Fruit fly (Drosophila melanogaster) whole organism, embryonic: ENCODE data around the gene CG43251.
A peak's percentile ranks its signal among the peaks of the same experiment; 100 is the strongest.

Experiments
- Awh ChIP-seq: fragments of 200-800 bp; sonication (Bioruptor generic); IDR thresholded peaks from 2 replicates; pipeline ENCODE4, ENCODE4 v1.3.6; 2022; ENCODE audit warnings: missing biosample characterization, missing genetic modification characterization
- Bdp1 ChIP-seq: fragments of 200-800 bp; sonication (Bioruptor generic); optimal IDR thresholded peaks from 3 replicates; lab custom pipeline; 2016; ENCODE audit warnings: missing biosample characterization, missing genetic modification characterization
- Blimp-1 ChIP-seq: fragments of 200-800 bp; sonication (Bioruptor generic); optimal IDR thresholded peaks from 3 replicates; lab custom pipeline; 2018; ENCODE audit warnings: missing biosample characterization, missing genetic modification characterization, mild to moderate bottlenecking, moderate library complexity, missing genetic modification reagents
- CG10209 ChIP-seq: fragments of 200-800 bp; sonication (Bioruptor generic); optimal IDR thresholded peaks from 3 replicates; lab custom pipeline; 2017; ENCODE audit warnings: missing biosample characterization, mild to moderate bottlenecking, missing genetic modification characterization, missing genetic modification reagents
- CG10366 ChIP-seq: fragments of 200-800 bp; sonication (Bioruptor generic); IDR thresholded peaks from 2 replicates; pipeline ENCODE4 v1.3.6; 2022; ENCODE audit warnings: missing biosample characterization, missing genetic modification characterization
- CG11247 ChIP-seq: fragments of 200-800 bp; sonication (Bioruptor generic); IDR thresholded peaks from 2 replicates; pipeline ENCODE4 v1.3.6; 2022; ENCODE audit warnings: missing biosample characterization, missing genetic modification characterization
- CG11504 ChIP-seq: fragments of 200-800 bp; sonication (Bioruptor generic); optimal IDR thresholded peaks from 3 replicates; lab custom pipeline; 2019; ENCODE audit warnings: missing biosample characterization, mild to moderate bottlenecking, missing genetic modification characterization, moderate library complexity
- CG11723 ChIP-seq: fragments of 200-800 bp; sonication (Bioruptor generic); optimal IDR thresholded peaks from 2 replicates; lab custom pipeline; 2017; ENCODE audit warnings: missing biosample characterization, mild to moderate bottlenecking, missing genetic modification characterization
- CG12219 ChIP-seq: fragments of 200-800 bp; sonication (Bioruptor generic); optimal IDR thresholded peaks from 3 replicates; lab custom pipeline; 2018; ENCODE audit warnings: missing biosample characterization, mild to moderate bottlenecking, missing genetic modification characterization
- CG14710 ChIP-seq: fragments of 200-800 bp; sonication (Bioruptor generic); optimal IDR thresholded peaks from 3 replicates; lab custom pipeline; 2019; ENCODE audit warnings: missing biosample characterization, mild to moderate bottlenecking, missing genetic modification characterization, moderate library complexity
- CG15011 ChIP-seq: fragments of 200-800 bp; sonication (Bioruptor generic); optimal IDR thresholded peaks from 3 replicates; lab custom pipeline; 2018; ENCODE audit warnings: missing biosample characterization, mild to moderate bottlenecking, missing genetic modification characterization
- CG1602 ChIP-seq: fragments of 200-800 bp; sonication (Bioruptor generic); optimal IDR thresholded peaks from 3 replicates; lab custom pipeline; 2016; ENCODE audit warnings: missing biosample characterization, missing genetic modification characterization
- CG1647 ChIP-seq: fragments of 200-800 bp; sonication (Bioruptor generic); optimal IDR thresholded peaks from 3 replicates; lab custom pipeline; 2016; ENCODE audit warnings: missing biosample characterization, missing genetic modification characterization
- CG17359 ChIP-seq: fragments of 200-800 bp; sonication (Bioruptor generic); optimal IDR thresholded peaks from 3 replicates; lab custom pipeline; 2018; ENCODE audit warnings: missing biosample characterization, mild to moderate bottlenecking, missing genetic modification characterization, moderate library complexity
- CG17829 ChIP-seq: fragments of 200-800 bp; optimal IDR thresholded peaks from 2 replicates; lab custom pipeline; 2019; ENCODE audit warnings: missing biosample characterization, mild to moderate bottlenecking, missing genetic modification characterization, moderate library complexity
- CG2712 ChIP-seq: fragments of 200-800 bp; optimal IDR thresholded peaks from 3 replicates; lab custom pipeline; 2019; ENCODE audit warnings: missing biosample characterization, mild to moderate bottlenecking, missing genetic modification characterization, moderate library complexity
- CG31224 ChIP-seq: fragments of 200-800 bp; sonication (Bioruptor generic); IDR thresholded peaks from 2 replicates; pipeline ENCODE4 v1.3.6; 2022; ENCODE audit warnings: missing biosample characterization, missing genetic modification characterization
- CG3163 ChIP-seq: fragments of 200-800 bp; sonication (Bioruptor generic); optimal IDR thresholded peaks from 3 replicates; lab custom pipeline; 2016; ENCODE audit warnings: missing biosample characterization, missing genetic modification characterization
- CG3281 ChIP-seq: fragments of 200-800 bp; sonication (Bioruptor generic); optimal IDR thresholded peaks from 3 replicates; lab custom pipeline; 2017; ENCODE audit warnings: missing biosample characterization, mild to moderate bottlenecking, missing genetic modification characterization
- CG3726 ChIP-seq: fragments of 200-800 bp; sonication (Bioruptor generic); IDR thresholded peaks from 3 replicates; pipeline ENCODE4, ENCODE4 v1.3.6; 2022; ENCODE audit warnings: missing biosample characterization, missing genetic modification characterization
- CG7839 ChIP-seq: fragments of 200-800 bp; sonication (Bioruptor generic); optimal IDR thresholded peaks from 3 replicates; lab custom pipeline; 2018; ENCODE audit warnings: missing biosample characterization, mild to moderate bottlenecking, missing genetic modification characterization, moderate library complexity
- CG8089 ChIP-seq: fragments of 200-800 bp; sonication (Bioruptor generic); optimal IDR thresholded peaks from 3 replicates; lab custom pipeline; 2016; ENCODE audit warnings: missing biosample characterization, missing genetic modification characterization
- CG9817 ChIP-seq: fragments of 200-800 bp; sonication (Bioruptor generic); optimal IDR thresholded peaks from 2 replicates; lab custom pipeline; 2018; ENCODE audit warnings: missing biosample characterization, mild to moderate bottlenecking, missing genetic modification characterization, moderate library complexity
- CHES-1-like ChIP-seq: fragments of 200-800 bp; sonication (Bioruptor generic); optimal IDR thresholded peaks from 2 replicates; lab custom pipeline; 2016; ENCODE audit warnings: missing biosample characterization, missing genetic modification characterization
- Chrac-16 ChIP-seq: fragments of 200-800 bp; sonication (Bioruptor generic); optimal IDR thresholded peaks from 3 replicates; lab custom pipeline; 2016; ENCODE audit warnings: missing biosample characterization, missing genetic modification characterization
- CkIIα-i1 ChIP-seq: fragments of 200-800 bp; sonication (Bioruptor generic); IDR thresholded peaks from 2 replicates; pipeline ENCODE4 v1.3.6; 2022; ENCODE audit warnings: missing biosample characterization, missing genetic modification characterization
- Dip2 ChIP-seq: fragments of 200-800 bp; sonication (Bioruptor generic); IDR thresholded peaks from 2 replicates; pipeline ENCODE4 v1.3.6; 2022; ENCODE audit warnings: missing biosample characterization, missing genetic modification characterization
- Ets65A ChIP-seq: fragments of 200-800 bp; sonication (Bioruptor generic); peaks from one replicate; lab custom pipeline; 2016; ENCODE audit warnings: missing biosample characterization, missing genetic modification characterization
- Mes4 ChIP-seq: fragments of 200-800 bp; sonication (Bioruptor generic); optimal IDR thresholded peaks from 2 replicates; lab custom pipeline; 2016; ENCODE audit warnings: missing biosample characterization, missing genetic modification characterization
- Nf-YA ChIP-seq: fragments of 200-800 bp; sonication (Bioruptor generic); IDR thresholded peaks from 2 replicates; pipeline ENCODE4 v1.3.6; 2022; ENCODE audit warnings: missing biosample characterization, missing genetic modification characterization
- Oaz ChIP-seq: fragments of 200-800 bp; sonication (Bioruptor generic); IDR thresholded peaks from 2 replicates; pipeline ENCODE4 v1.3.6; 2022; ENCODE audit warnings: missing biosample characterization, missing genetic modification characterization
- Side ChIP-seq: fragments of 200-800 bp; sonication (Bioruptor generic); optimal IDR thresholded peaks from 2 replicates; lab custom pipeline; 2016; ENCODE audit warnings: missing biosample characterization, missing genetic modification characterization
- Spps ChIP-seq: fragments of 200-800 bp; sonication (Bioruptor generic); optimal IDR thresholded peaks from 2 replicates; lab custom pipeline; 2018; ENCODE audit warnings: missing biosample characterization, mild to moderate bottlenecking, missing genetic modification characterization
- Sry-δ ChIP-seq: fragments of 200-800 bp; sonication (Bioruptor generic); optimal IDR thresholded peaks from 2 replicates; lab custom pipeline; 2016; ENCODE audit warnings: missing biosample characterization, missing genetic modification characterization
- Ssrp ChIP-seq: fragments of 200-800 bp; sonication (Bioruptor generic); optimal IDR thresholded peaks from 2 replicates; lab custom pipeline; 2018; ENCODE audit warnings: missing biosample characterization, mild to moderate bottlenecking, missing genetic modification characterization, moderate library complexity
- Xbp1 ChIP-seq: fragments of 200-800 bp; sonication (Bioruptor generic); optimal IDR thresholded peaks from 3 replicates; lab custom pipeline; 2016; ENCODE audit warnings: missing biosample characterization, mild to moderate bottlenecking, missing genetic modification characterization
- abd-A ChIP-seq: fragments of 200-800 bp; sonication (Bioruptor generic); optimal IDR thresholded peaks from 3 replicates; lab custom pipeline; 2019; ENCODE audit warnings: missing biosample characterization, mild to moderate bottlenecking, missing genetic modification characterization, moderate library complexity
- ac ChIP-seq: fragments of 200-800 bp; sonication (Bioruptor generic); optimal IDR thresholded peaks from 3 replicates; lab custom pipeline; 2017; ENCODE audit warnings: missing biosample characterization, mild to moderate bottlenecking, missing genetic modification characterization
- bcd ChIP-seq: fragments of 200-800 bp; sonication (Bioruptor generic); optimal IDR thresholded peaks from 2 replicates; lab custom pipeline; 2017; ENCODE audit warnings: missing biosample characterization, mild to moderate bottlenecking, missing genetic modification characterization
- croc ChIP-seq: fragments of 200-800 bp; sonication (Bioruptor generic); conservative IDR thresholded peaks from 3 replicates; pipeline ENCODE4 v1.3.6; 2022; ENCODE audit warnings: missing biosample characterization, missing genetic modification characterization
- dm ChIP-seq: fragments of 200-800 bp; sonication (Bioruptor generic); optimal IDR thresholded peaks from 3 replicates; lab custom pipeline; 2016; ENCODE audit warnings: missing biosample characterization, missing genetic modification characterization
- grau ChIP-seq: fragments of 200-800 bp; optimal IDR thresholded peaks from 3 replicates; lab custom pipeline; 2019; ENCODE audit warnings: missing biosample characterization, mild to moderate bottlenecking, missing genetic modification characterization, moderate library complexity
- gsb-n ChIP-seq: fragments of 200-800 bp; sonication (Bioruptor generic); optimal IDR thresholded peaks from 3 replicates; lab custom pipeline; 2018; ENCODE audit warnings: missing biosample characterization, mild to moderate bottlenecking, missing genetic modification characterization
- jigr1 ChIP-seq: fragments of 200-800 bp; sonication (Bioruptor generic); IDR thresholded peaks from 3 replicates; pipeline ENCODE4 v1.3.6; 2022; ENCODE audit warnings: missing biosample characterization, missing genetic modification characterization
- lilli ChIP-seq: fragments of 200-800 bp; sonication (Bioruptor generic); optimal IDR thresholded peaks from 3 replicates; lab custom pipeline; 2016; ENCODE audit warnings: missing biosample characterization, missing genetic modification characterization
- prd ChIP-seq, 3 experiments: fragments of >200 bp in 2 of 3; fragments of 200-800 bp in 1 of 3; sonication (Bioruptor generic) in 1 of 3; optimal IDR thresholded peaks in 2 of 3; IDR thresholded peaks in 1 of 3; 2 replicates in 2 of 3; 3 replicates in 1 of 3; pipeline versions ENCODE4 v1.3.6 to Lab custom; 2017 to 2022; ENCODE audit warnings: missing biosample characterization in 1 of 3, missing genetic modification characterization in 1 of 3
- pum ChIP-seq: fragments of 200-800 bp; sonication (Bioruptor generic); optimal IDR thresholded peaks from 2 replicates; lab custom pipeline; 2016; ENCODE audit warnings: missing biosample characterization, missing genetic modification characterization
- ro ChIP-seq: fragments of 200-800 bp; sonication (Bioruptor generic); IDR thresholded peaks from 2 replicates; pipeline ENCODE4 v1.3.6; 2022; ENCODE audit warnings: missing biosample characterization, missing genetic modification characterization
- sob ChIP-seq: fragments of 200-800 bp; sonication (Bioruptor generic); IDR thresholded peaks from 2 replicates; pipeline ENCODE4 v1.3.6; 2022; ENCODE audit warnings: missing biosample characterization, missing genetic modification characterization
- tin ChIP-seq: fragments of 200-800 bp; sonication (Bioruptor generic); optimal IDR thresholded peaks from 3 replicates; lab custom pipeline; 2016; ENCODE audit warnings: missing biosample characterization, missing genetic modification characterization
- unc-4 ChIP-seq: fragments of 200-800 bp; sonication (Bioruptor generic); IDR thresholded peaks from 2 replicates; pipeline ENCODE4 v1.3.6; 2022; ENCODE audit warnings: missing biosample characterization, missing genetic modification characterization; ENCODE audit not compliant: partially characterized antibody

The CG43251 gene

dm6 chr3L:20711397-20711796 lies 47.3 kb upstream of the CG43251 start (continued):
- TF ChIP-seq CG7839 (tag; lab: Kevin White, UChicago), result peak; percentile 67
- TF ChIP-seq tin, result peak; percentile 54
- peak; percentile 24 for TF ChIP-seq Bdp1 (GFP tag; lab: Kevin White, UChicago)
- TF ChIP-seq CG11247, result peak; percentile 77
- peak; percentile 18 for TF ChIP-seq Sry-δ (GFP tag; lab: Kevin White, UChicago)
- TF ChIP-seq CHES-1-like (GFP tag; lab: Kevin White, UChicago), result peak; percentile 24
- peak; percentile 30 for TF ChIP-seq pum (GFP tag; lab: Kevin White, UChicago)
- TF ChIP-seq Awh (GFP tag; lab: Robert Waterston, UW), result no peak
- peak; percentile 44 for TF ChIP-seq dm (GFP tag; lab: Kevin White, UChicago)
- peak; percentile 57 for TF ChIP-seq CG10366 (GFP tag; lab: Robert Waterston, UW)
- TF ChIP-seq Dip2 (GFP tag; lab: Robert Waterston, UW), result no peak
- peak; percentile 28 for TF ChIP-seq Ssrp
- peak; percentile 38 for TF ChIP-seq CG11723 (GFP tag; lab: Kevin White, UChicago)
- peak; percentile 64 for TF ChIP-seq CG17829 (tag; lab: Kevin White, UChicago)
- no peak for TF ChIP-seq jigr1 (GFP tag; lab: Robert Waterston, UW)
- TF ChIP-seq CkIIα-i1 (GFP tag; lab: Robert Waterston, UW), result no peak
- peak; percentile 63 for TF ChIP-seq Mes4 (GFP tag; lab: Kevin White, UChicago)
- no peak for TF ChIP-seq CG3726 (GFP tag; lab: Robert Waterston, UW)
- TF ChIP-seq CG12219, result peak; percentile 53
- peak; percentile 58 for TF ChIP-seq CG3281 (GFP tag; lab: Kevin White, UChicago)
- TF ChIP-seq Spps (tag; lab: Kevin White, UChicago), result peak; percentile 2
- TF ChIP-seq Nf-YA (GFP tag; lab: Robert Waterston, UW), result no peak
- peak; percentile 68 for TF ChIP-seq CG14710 (tag; lab: Kevin White, UChicago)
- TF ChIP-seq gsb-n (tag; lab: Kevin White, UChicago), result peak; percentile 53
- peak; percentile 50; the same call in 1 of the 2 replicates for TF ChIP-seq Oaz (GFP tag; lab: Robert Waterston, UW)
- TF ChIP-seq Blimp-1, result peak; percentile 49
- peak; percentile 16 for TF ChIP-seq CG3163 (GFP tag; lab: Kevin White, UChicago)
- TF ChIP-seq Xbp1 (GFP tag; lab: Kevin White, UChicago), result peak; percentile 82
- peak; percentile 84 for TF ChIP-seq sob (GFP tag; lab: Robert Waterston, UW)
- TF ChIP-seq prd (optimal IDR thresholded peaks at IDR 0.05; lab: Kevin White, UChicago), result no peak
- TF ChIP-seq prd (GFP tag; IDR thresholded peaks at IDR 0.05; lab: Robert Waterston, UW), result peak; percentile 42; the same call in 2 of the 3 replicates
- peak; percentile 52 for TF ChIP-seq lilli (GFP tag; lab: Kevin White, UChicago)
- TF ChIP-seq abd-A (tag; lab: Kevin White, UChicago), result no peak
- TF ChIP-seq Side (GFP tag; lab: Kevin White, UChicago), result peak; percentile 44
- TF ChIP-seq croc (GFP tag; lab: Robert Waterston, UW), result peak; percentile 36; the same call in 1 of the 3 replicates
- no peak for TF ChIP-seq ro (GFP tag; lab: Robert Waterston, UW)
- 0 out of 2 replicates have a peak, but pooled peaks have one; percentile 24 for TF ChIP-seq CG31224 (GFP tag; lab: Robert Waterston, UW)
- peak; percentile 57 for TF ChIP-seq CG10209 (GFP tag; lab: Kevin White, UChicago)
- TF ChIP-seq bcd (GFP tag; lab: Kevin White, UChicago), result peak; percentile 68
- TF ChIP-seq CG15011 (GFP tag; lab: Kevin White, UChicago), result no peak
- peak; percentile 44 for TF ChIP-seq CG1647 (GFP tag; lab: Kevin White, UChicago)
- TF ChIP-seq CG17359 (tag; lab: Kevin White, UChicago), result peak; percentile 60
- TF ChIP-seq CG2712, result peak; percentile 73
- peak; percentile 51 for TF ChIP-seq CG1602 (GFP tag; lab: Kevin White, UChicago)
- TF ChIP-seq Ets65A (GFP tag; lab: Kevin White, UChicago), result peak; percentile 91
- no peak for TF ChIP-seq unc-4
- TF ChIP-seq grau, result peak; percentile 60
- peak; percentile 62 for TF ChIP-seq CG8089 (GFP tag; lab: Kevin White, UChicago)
- TF ChIP-seq CG9817 (tag; lab: Kevin White, UChicago), result peak; percentile 63
- TF ChIP-seq ac (GFP tag; lab: Kevin White, UChicago), result peak; percentile 32
- peak; percentile 55 for TF ChIP-seq Chrac-16
- TF ChIP-seq CG11504 (tag; lab: Kevin White, UChicago), result peak; percentile 63
